Fruit fly (Drosophila melanogaster): ENCODE data around the gene COX7A.

DNA sequence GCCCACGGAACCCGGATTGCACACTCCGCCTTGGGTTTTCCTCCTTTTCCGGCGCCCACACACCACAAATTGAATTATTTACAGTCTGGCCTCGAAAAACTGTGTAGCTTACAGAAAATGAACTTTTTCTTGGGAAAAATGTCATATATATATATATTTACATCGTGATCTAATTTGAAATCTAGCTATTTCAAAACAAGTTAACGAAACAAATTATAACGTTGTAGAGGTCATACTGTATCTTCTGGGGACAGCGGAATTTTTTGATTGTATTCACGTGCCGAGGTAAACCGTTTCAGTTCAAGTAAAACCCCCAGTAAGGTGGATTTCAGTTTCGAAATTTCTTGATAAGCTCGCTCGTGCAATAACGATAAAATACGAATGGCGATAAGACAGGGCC, 13.6 kb upstream of the COX7A start:
- no peak for TF ChIP-seq CG8478 (optimal IDR thresholded peaks at IDR 0.05)
- no peak for TF ChIP-seq CTCF (optimal IDR thresholded peaks at IDR 0.05)
